Worm (Caenorhabditis elegans): ENCODE data around the gene tes-1.

Gene tes-1

DNA sequence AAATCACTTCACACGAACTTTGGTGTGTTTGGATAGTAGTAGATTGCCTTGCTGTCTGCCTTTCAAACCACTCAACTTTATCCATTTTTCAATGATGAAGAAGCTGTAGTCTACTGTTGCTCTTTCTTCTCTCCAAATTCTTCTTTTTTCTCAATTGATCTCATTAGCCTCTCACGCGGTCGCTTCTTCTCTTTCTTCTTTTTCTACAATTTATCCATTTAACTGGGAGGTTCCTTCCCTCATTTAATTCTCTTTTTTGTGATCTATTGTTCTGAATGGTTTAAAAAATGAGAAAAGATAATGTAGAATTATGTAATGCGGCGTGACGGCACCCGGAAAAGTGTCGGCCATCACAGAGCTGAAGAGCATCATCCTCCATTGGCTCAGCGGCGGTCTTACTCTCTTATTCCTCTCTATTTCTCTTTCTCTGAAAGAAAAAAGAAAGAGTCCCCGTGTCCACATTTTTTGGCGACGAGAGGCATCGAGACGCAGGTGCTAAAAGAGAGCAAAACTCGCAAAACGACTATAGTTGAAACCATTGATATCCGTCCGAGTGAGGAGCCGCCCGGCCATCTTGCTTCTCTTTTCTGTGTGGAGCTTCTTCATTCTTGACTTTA is 50.6 kb downstream of the tes-1 start:
- TF ChIP-seq him-1 (tag; optimal IDR thresholded peaks at IDR 0.05) (peak; percentile 53), W03F9.2 (tag; optimal IDR thresholded peaks at IDR 0.05) (no peak), dao-5 (tag; optimal IDR thresholded peaks at IDR 0.05) (no peak)
